Fruit fly (Drosophila melanogaster) whole organism, embryonic: Measurements from ENCODE around the gene CG31230.

ENCODE experiments used
- CG10543 ChIP-seq: fragments of 200-800 bp; sonication (Bioruptor generic); optimal IDR thresholded peaks from 3 replicates; lab custom pipeline; 2017; ENCODE audit warnings: missing biosample characterization, mild to moderate bottlenecking, missing genetic modification characterization, moderate library complexity
- CG10654 ChIP-seq: fragments of 200-800 bp; sonication (Bioruptor generic); optimal IDR thresholded peaks from 2 replicates; lab custom pipeline; 2016; ENCODE audit warnings: missing biosample characterization, missing genetic modification characterization
- CG11247 ChIP-seq: fragments of 200-800 bp; sonication (Bioruptor generic); IDR thresholded peaks from 2 replicates; pipeline ENCODE4 v1.3.6; 2022; ENCODE audit warnings: missing biosample characterization, missing genetic modification characterization
- CG11695 ChIP-seq: fragments of 200-800 bp; sonication (Bioruptor generic); IDR thresholded peaks from 3 replicates; pipeline ENCODE4 v1.3.6; 2022; ENCODE audit warnings: missing biosample characterization, missing genetic modification characterization
- CG12071 ChIP-seq: fragments of 200-800 bp; sonication (Bioruptor generic); optimal IDR thresholded peaks from 3 replicates; lab custom pipeline; 2018; ENCODE audit warnings: missing biosample characterization, mild to moderate bottlenecking, missing genetic modification characterization
- CG13287 ChIP-seq: fragments of 200-800 bp; sonication (Bioruptor generic); IDR thresholded peaks from 2 replicates; pipeline ENCODE4 v1.3.6; 2022; ENCODE audit warnings: missing biosample characterization, missing genetic modification characterization; ENCODE audit not compliant: partially characterized antibody
- CG14050 ChIP-seq: fragments of 200-800 bp; sonication (Bioruptor generic); IDR thresholded peaks from 3 replicates; pipeline ENCODE4 v1.3.6; 2022; ENCODE audit warnings: missing biosample characterization, missing genetic modification characterization
- CG14710 ChIP-seq: fragments of 200-800 bp; sonication (Bioruptor generic); optimal IDR thresholded peaks from 3 replicates; lab custom pipeline; 2019; ENCODE audit warnings: missing biosample characterization, mild to moderate bottlenecking, missing genetic modification characterization, moderate library complexity
- CG15269 ChIP-seq: fragments of 200-800 bp; sonication (Bioruptor generic); optimal IDR thresholded peaks from 2 replicates; lab custom pipeline; 2018; ENCODE audit warnings: missing biosample characterization, mild to moderate bottlenecking, missing genetic modification characterization, moderate library complexity
- CG1529 ChIP-seq: fragments of 200-800 bp; sonication (Bioruptor generic); optimal IDR thresholded peaks from 3 replicates; lab custom pipeline; 2018; ENCODE audit warnings: missing biosample characterization, missing genetic modification characterization
- CG17359 ChIP-seq: fragments of 200-800 bp; sonication (Bioruptor generic); optimal IDR thresholded peaks from 3 replicates; lab custom pipeline; 2018; ENCODE audit warnings: missing biosample characterization, mild to moderate bottlenecking, missing genetic modification characterization, moderate library complexity
- CG17568 ChIP-seq: fragments of 200-800 bp; sonication (Bioruptor generic); optimal IDR thresholded peaks from 2 replicates; lab custom pipeline; 2018; ENCODE audit warnings: missing biosample characterization, mild to moderate bottlenecking, missing genetic modification characterization, moderate library complexity
- CG1832 ChIP-seq: fragments of 200-800 bp; sonication (Bioruptor generic); optimal IDR thresholded peaks from 2 replicates; lab custom pipeline; 2017; ENCODE audit warnings: missing biosample characterization, mild to moderate bottlenecking, missing genetic modification characterization, inconsistent platforms
- CG18599 ChIP-seq: fragments of 200-800 bp; sonication (Bioruptor generic); optimal IDR thresholded peaks from 3 replicates; lab custom pipeline; 2017; ENCODE audit warnings: missing biosample characterization, missing genetic modification characterization, mild to moderate bottlenecking, moderate library complexity, missing genetic modification reagents
- CG31365 ChIP-seq: fragments of 200-800 bp; sonication (Bioruptor generic); optimal IDR thresholded peaks from 2 replicates; lab custom pipeline; 2018; ENCODE audit warnings: missing biosample characterization, mild to moderate bottlenecking, missing genetic modification characterization
- CG32532 ChIP-seq: fragments of 200-800 bp; sonication (Bioruptor generic); IDR thresholded peaks from 2 replicates; pipeline ENCODE4 v1.3.6; 2022; ENCODE audit warnings: missing biosample characterization, missing genetic modification characterization
- CG3838 ChIP-seq: fragments of 200-800 bp; sonication (Bioruptor generic); optimal IDR thresholded peaks from 3 replicates; lab custom pipeline; 2016; ENCODE audit warnings: missing biosample characterization, missing genetic modification characterization
- CG43689 ChIP-seq: fragments of 200-800 bp; sonication (Bioruptor generic); IDR thresholded peaks from 2 replicates; pipeline ENCODE4 v1.3.6; 2022; ENCODE audit warnings: missing biosample characterization, missing genetic modification characterization
- CG4820 ChIP-seq: fragments of 200-800 bp; sonication (Bioruptor generic); optimal IDR thresholded peaks from 3 replicates; lab custom pipeline; 2016; ENCODE audit warnings: missing biosample characterization, missing genetic modification characterization
- CG5180 ChIP-seq: fragments of 200-800 bp; sonication (Bioruptor generic); optimal IDR thresholded peaks from 3 replicates; lab custom pipeline; 2017; ENCODE audit warnings: missing biosample characterization, missing genetic modification characterization, mild to moderate bottlenecking, moderate library complexity, missing genetic modification reagents
- CoRest ChIP-seq: fragments of 200-800 bp; sonication (Bioruptor generic); optimal IDR thresholded peaks from 3 replicates; lab custom pipeline; 2018; ENCODE audit warnings: missing biosample characterization, mild to moderate bottlenecking, missing genetic modification characterization, moderate library complexity
- E2f1 ChIP-seq: fragments of 200-800 bp; sonication (Bioruptor generic); IDR thresholded peaks from 2 replicates; pipeline ENCODE4 v1.3.6; 2022; ENCODE audit warnings: missing biosample characterization, missing genetic modification characterization
- Hmr ChIP-seq: fragments of 200-800 bp; sonication (Bioruptor generic); optimal IDR thresholded peaks from 3 replicates; lab custom pipeline; 2017; ENCODE audit warnings: mild to moderate bottlenecking, missing biosample characterization, missing genetic modification reagents, missing genetic modification characterization
- Hr78 ChIP-seq, 2 experiments: fragments of 200-800 bp in 1 of 2; fragments of >200 bp in 1 of 2; sonication (Bioruptor generic) in 1 of 2; optimal IDR thresholded peaks; 2 replicates each; lab custom pipeline; 2017 to 2019; ENCODE audit warnings: missing biosample characterization in 2 of 2, missing genetic modification characterization in 2 of 2, mild to moderate bottlenecking in 1 of 2, moderate library complexity in 1 of 2
- MBD-R2 ChIP-seq: fragments of 200-800 bp; sonication (Bioruptor generic); IDR thresholded peaks from 2 replicates; pipeline ENCODE4 v1.3.6; 2022; ENCODE audit warnings: missing biosample characterization, missing genetic modification characterization
- Meics ChIP-seq: fragments of 200-800 bp; sonication (Bioruptor generic); optimal IDR thresholded peaks from 2 replicates; lab custom pipeline; 2017; ENCODE audit warnings: missing biosample characterization, mild to moderate bottlenecking, missing genetic modification characterization
- Mes4 ChIP-seq: fragments of 200-800 bp; sonication (Bioruptor generic); optimal IDR thresholded peaks from 2 replicates; lab custom pipeline; 2016; ENCODE audit warnings: missing biosample characterization, missing genetic modification characterization
- NC2β ChIP-seq: fragments of 200-800 bp; sonication (Bioruptor generic); optimal IDR thresholded peaks from 2 replicates; lab custom pipeline; 2016; ENCODE audit warnings: missing biosample characterization, missing genetic modification characterization
- Neu2 ChIP-seq: fragments of 200-800 bp; sonication (Bioruptor generic); optimal IDR thresholded peaks from 3 replicates; lab custom pipeline; 2016; ENCODE audit warnings: missing biosample characterization, missing genetic modification characterization, borderline replicate concordance
- Oli ChIP-seq: fragments of 200-800 bp; sonication (Bioruptor generic); optimal IDR thresholded peaks from 2 replicates; lab custom pipeline; 2018; ENCODE audit warnings: missing biosample characterization, mild to moderate bottlenecking, missing genetic modification characterization, moderate library complexity
- Optix ChIP-seq: fragments of 200-800 bp; sonication (Bioruptor generic); IDR thresholded peaks from 3 replicates; pipeline ENCODE4 v1.3.6; 2022; ENCODE audit warnings: missing biosample characterization, missing genetic modification characterization
- Rx ChIP-seq: fragments of 200-800 bp; sonication (Bioruptor generic); IDR thresholded peaks from 2 replicates; pipeline ENCODE4 v1.3.6; 2022; ENCODE audit warnings: missing biosample characterization, missing genetic modification characterization
- Spps ChIP-seq: fragments of 200-800 bp; sonication (Bioruptor generic); optimal IDR thresholded peaks from 2 replicates; lab custom pipeline; 2018; ENCODE audit warnings: missing biosample characterization, mild to moderate bottlenecking, missing genetic modification characterization
- Sry-δ ChIP-seq: fragments of 200-800 bp; sonication (Bioruptor generic); optimal IDR thresholded peaks from 2 replicates; lab custom pipeline; 2016; ENCODE audit warnings: missing biosample characterization, missing genetic modification characterization
- Ssrp ChIP-seq: fragments of 200-800 bp; sonication (Bioruptor generic); optimal IDR thresholded peaks from 2 replicates; lab custom pipeline; 2018; ENCODE audit warnings: missing biosample characterization, mild to moderate bottlenecking, missing genetic modification characterization, moderate library complexity
- Vsx1 ChIP-seq: fragments of 200-800 bp; sonication (Bioruptor generic); optimal IDR thresholded peaks from 2 replicates; lab custom pipeline; 2017; ENCODE audit warnings: missing biosample characterization, mild to moderate bottlenecking, missing genetic modification characterization, missing genetic modification reagents
- Xbp1 ChIP-seq: fragments of 200-800 bp; sonication (Bioruptor generic); optimal IDR thresholded peaks from 3 replicates; lab custom pipeline; 2016; ENCODE audit warnings: missing biosample characterization, mild to moderate bottlenecking, missing genetic modification characterization
- az2 ChIP-seq: fragments of 200-800 bp; sonication (Bioruptor generic); optimal IDR thresholded peaks from 3 replicates; lab custom pipeline; 2016; ENCODE audit warnings: missing biosample characterization, missing genetic modification characterization
- dan ChIP-seq: fragments of 200-800 bp; sonication (Bioruptor generic); IDR thresholded peaks from 2 replicates; pipeline ENCODE4 v1.3.6; 2022; ENCODE audit warnings: missing biosample characterization, missing genetic modification characterization
- disco-r ChIP-seq: fragments of 200-800 bp; sonication (Bioruptor generic); optimal IDR thresholded peaks from 2 replicates; lab custom pipeline; 2016; ENCODE audit warnings: missing biosample characterization, missing genetic modification characterization
- hkb ChIP-seq, 2 experiments: fragments of 200-800 bp in 1 of 2; fragments of >200 bp in 1 of 2; sonication (Bioruptor generic) in 1 of 2; IDR thresholded peaks in 1 of 2; optimal IDR thresholded peaks in 1 of 2; 2 replicates each; pipeline versions ENCODE4 v1.3.6 to Lab custom; 2017 to 2022; ENCODE audit warnings: missing biosample characterization in 1 of 2, missing genetic modification characterization in 1 of 2
- inv ChIP-seq: fragments of 200-800 bp; sonication (Bioruptor generic); IDR thresholded peaks from 2 replicates; pipeline ENCODE4 v1.3.6; 2022; ENCODE audit warnings: missing biosample characterization, missing genetic modification characterization; ENCODE audit not compliant: partially characterized antibody
- kay ChIP-seq: fragments of 200-800 bp; sonication (Bioruptor generic); optimal IDR thresholded peaks from 2 replicates; lab custom pipeline; 2016; ENCODE audit warnings: missing biosample characterization, missing genetic modification characterization
- mam ChIP-seq: fragments of 200-800 bp; sonication (Bioruptor generic); optimal IDR thresholded peaks from 3 replicates; lab custom pipeline; 2016; ENCODE audit warnings: missing biosample characterization, missing genetic modification characterization
- p53 ChIP-seq: fragments of 200-800 bp; sonication (Bioruptor generic); optimal IDR thresholded peaks from 2 replicates; lab custom pipeline; 2016; ENCODE audit warnings: missing biosample characterization, missing genetic modification characterization
- row ChIP-seq: fragments of 200-800 bp; sonication (Bioruptor generic); IDR thresholded peaks from 3 replicates; pipeline ENCODE4 v1.3.6; 2022; ENCODE audit warnings: missing biosample characterization, missing genetic modification characterization
- sim ChIP-seq: fragments of 200-800 bp; sonication (Bioruptor generic); IDR thresholded peaks from 2 replicates; pipeline ENCODE4 v1.3.6; 2022; ENCODE audit warnings: missing biosample characterization, missing genetic modification characterization
- slbo ChIP-seq: fragments of 200-800 bp; sonication (Bioruptor generic); IDR thresholded peaks from 2 replicates; pipeline ENCODE4 v1.3.6; 2022; ENCODE audit warnings: missing biosample characterization, missing genetic modification characterization
- tin ChIP-seq: fragments of 200-800 bp; sonication (Bioruptor generic); optimal IDR thresholded peaks from 3 replicates; lab custom pipeline; 2016; ENCODE audit warnings: missing biosample characterization, missing genetic modification characterization
- vnd ChIP-seq: fragments of 200-800 bp; sonication (Bioruptor generic); IDR thresholded peaks from 3 replicates; pipeline ENCODE4 v1.3.6; 2022; ENCODE audit warnings: missing biosample characterization, missing genetic modification characterization; ENCODE audit not compliant: partially characterized antibody

CG31230 gene

DNA sequence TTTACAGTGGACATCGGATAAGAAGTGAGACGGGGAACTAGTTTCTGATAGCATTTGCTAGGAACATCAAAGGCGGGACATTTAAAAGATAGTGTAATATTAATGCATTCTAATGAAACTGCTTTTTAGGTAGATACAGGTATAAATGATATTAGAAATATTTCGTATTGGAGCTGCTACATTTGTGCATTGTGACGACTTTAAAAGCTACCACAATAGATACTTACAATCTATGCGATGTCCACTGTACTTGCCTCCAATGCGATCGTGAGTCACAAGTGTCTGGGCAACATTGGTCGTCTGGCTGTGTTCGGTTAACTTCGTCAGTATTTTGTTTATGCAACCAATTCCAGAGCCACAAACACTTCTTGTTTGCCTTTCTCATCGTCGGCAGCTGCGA lies 1.7 kb upstream of the CG31230 start (continued):
- TF ChIP-seq inv: no peak
- no peak for TF ChIP-seq sim
- TF ChIP-seq Sry-δ (GFP tag; lab: Kevin White, UChicago): no peak
- no peak for TF ChIP-seq Rx (GFP tag; lab: Robert Waterston, UW)
- TF ChIP-seq slbo (GFP tag; lab: Robert Waterston, UW): peak; percentile 48
- no peak for TF ChIP-seq CG4820 (GFP tag; lab: Kevin White, UChicago)
- TF ChIP-seq CG18599 (GFP tag; lab: Kevin White, UChicago): no peak
- no peak for TF ChIP-seq CG3838 (GFP tag; lab: Kevin White, UChicago)
- no peak for TF ChIP-seq Hmr (GFP tag; lab: Kevin White, UChicago)
- peak; percentile 33 for TF ChIP-seq CoRest
- TF ChIP-seq Oli: no peak
- TF ChIP-seq Xbp1 (GFP tag; lab: Kevin White, UChicago): no peak
- no peak for TF ChIP-seq disco-r (GFP tag; lab: Kevin White, UChicago)
- TF ChIP-seq NC2β: no peak
- no peak for TF ChIP-seq Mes4 (GFP tag; lab: Kevin White, UChicago)
- TF ChIP-seq kay (GFP tag; lab: Kevin White, UChicago): peak; percentile 25
- no peak for TF ChIP-seq CG14050 (GFP tag; lab: Robert Waterston, UW)
- TF ChIP-seq CG11247 (GFP tag; lab: Robert Waterston, UW): no peak
- TF ChIP-seq vnd (GFP tag; lab: Robert Waterston, UW): no peak
- no peak for TF ChIP-seq dan (GFP tag; lab: Robert Waterston, UW)
- TF ChIP-seq CG11695 (GFP tag; lab: Robert Waterston, UW): 0 out of 3 replicates have a peak, but pooled peaks have one; percentile 16
- TF ChIP-seq mam (GFP tag; lab: Kevin White, UChicago): peak; percentile 20
- peak; percentile 42 for TF ChIP-seq Meics
- TF ChIP-seq Spps (tag; lab: Kevin White, UChicago): no peak
- peak; percentile 9 for TF ChIP-seq Ssrp (tag; lab: Kevin White, UChicago)
- no peak for TF ChIP-seq CG15269 (tag; lab: Kevin White, UChicago)
- no peak for TF ChIP-seq p53 (GFP tag; lab: Kevin White, UChicago)
- no peak for TF ChIP-seq Hr78 (GFP tag; optimal IDR thresholded peaks at IDR 0.05; lab: Kevin White, UChicago)
- peak; percentile 12 for TF ChIP-seq tin (GFP tag; lab: Kevin White, UChicago)
- TF ChIP-seq MBD-R2 (GFP tag; lab: Robert Waterston, UW): no peak
- TF ChIP-seq CG5180 (GFP tag; lab: Kevin White, UChicago): no peak
- TF ChIP-seq CG1529 (GFP tag; lab: Kevin White, UChicago): no peak
- no peak for TF ChIP-seq CG10654 (GFP tag; lab: Kevin White, UChicago)
- no peak for TF ChIP-seq CG1832
- TF ChIP-seq CG12071 (GFP tag; lab: Kevin White, UChicago): no peak
- TF ChIP-seq Vsx1 (GFP tag; lab: Kevin White, UChicago): no peak
- TF ChIP-seq Optix (GFP tag; lab: Robert Waterston, UW): no peak
- peak; percentile 48 for TF ChIP-seq CG10543 (GFP tag; lab: Kevin White, UChicago)
- no peak for TF ChIP-seq CG17568
- TF ChIP-seq CG14710: peak; percentile 7
- TF ChIP-seq hkb (optimal IDR thresholded peaks at IDR 0.05; lab: Kevin White, UChicago): no peak
- TF ChIP-seq hkb (GFP tag; IDR thresholded peaks at IDR 0.05; lab: Robert Waterston, UW): no peak
- no peak for TF ChIP-seq CG13287 (GFP tag; lab: Robert Waterston, UW)
- no peak; the same call in 1 of the 2 replicates for TF ChIP-seq CG32532 (GFP tag; lab: Robert Waterston, UW)
- no peak for TF ChIP-seq E2f1 (GFP tag; lab: Robert Waterston, UW)
- TF ChIP-seq az2: peak; percentile 7
- TF ChIP-seq Neu2 (GFP tag; lab: Kevin White, UChicago): no peak
- peak; percentile 78 for TF ChIP-seq row (GFP tag; lab: Robert Waterston, UW)
- TF ChIP-seq CG43689: no peak
- peak; percentile 6 for TF ChIP-seq CG17359 (tag; lab: Kevin White, UChicago)
- no peak for TF ChIP-seq CG31365
